Fruit fly (Drosophila melanogaster) whole organism, wandering third instar larva: ENCODE measurements around the gene CG18063.

Experiments used
- Abd-B ChIP-seq: fragments of >200 bp; optimal IDR thresholded peaks from 2 replicates; lab custom pipeline; 2017; ENCODE audit warnings: missing biosample characterization, missing genetic modification characterization
- CG9705 ChIP-seq: fragments of 200-800 bp; sonication (Bioruptor generic); optimal IDR thresholded peaks from 2 replicates; lab custom pipeline; 2018; ENCODE audit warnings: missing biosample characterization, mild to moderate bottlenecking, missing genetic modification characterization
- CrebA ChIP-seq: fragments of 200-800 bp; sonication (Bioruptor generic); optimal IDR thresholded peaks from 2 replicates; lab custom pipeline; 2016; ENCODE audit warnings: missing biosample characterization, mild to moderate bottlenecking, missing genetic modification characterization, borderline replicate concordance
- Dfd ChIP-seq: fragments of >200 bp; optimal IDR thresholded peaks from 2 replicates; lab custom pipeline; 2017; ENCODE audit warnings: missing biosample characterization, missing genetic modification characterization
- Dif ChIP-seq: fragments of 200-275, 200-300 bp; sonication (Bioruptor generic); optimal IDR thresholded peaks from 2 replicates; lab custom pipeline; 2018; ENCODE audit warnings: missing biosample characterization, missing genetic modification characterization; ENCODE audit not compliant: partially characterized antibody
- GATAd ChIP-seq: sonication (Bioruptor generic); optimal IDR thresholded peaks from 2 replicates; lab custom pipeline; 2016; ENCODE audit warnings: missing biosample characterization, missing genetic modification characterization
- HLH106 ChIP-seq: fragments of 200-800 bp; optimal IDR thresholded peaks from 3 replicates; lab custom pipeline; 2019; ENCODE audit warnings: missing biosample characterization, mild to moderate bottlenecking, missing genetic modification characterization, moderate library complexity
- Hnf4 ChIP-seq: fragments of 200-800 bp; sonication (Bioruptor generic); optimal IDR thresholded peaks from 2 replicates; lab custom pipeline; 2016; ENCODE audit warnings: missing biosample characterization, mild to moderate bottlenecking, missing genetic modification characterization
- Hr78 ChIP-seq: fragments of >200 bp; optimal IDR thresholded peaks from 2 replicates; lab custom pipeline; 2017; ENCODE audit warnings: missing biosample characterization, missing genetic modification characterization
- Hr83 ChIP-seq: fragments of 200-300 bp; sonication (Bioruptor generic); optimal IDR thresholded peaks from 2 replicates; lab custom pipeline; 2016; ENCODE audit warnings: missing biosample characterization, mild to moderate bottlenecking, missing genetic modification characterization, moderate library complexity; ENCODE audit not compliant: poor library complexity, severe bottlenecking
- Jra ChIP-seq: sonication (Bioruptor generic); optimal IDR thresholded peaks from 2 replicates; lab custom pipeline; 2016; ENCODE audit warnings: missing biosample characterization, missing genetic modification characterization
- Myc ChIP-seq: fragments of >200 bp; optimal IDR thresholded peaks from 2 replicates; lab custom pipeline; 2017
- N ChIP-seq: fragments of >200 bp; optimal IDR thresholded peaks from 2 replicates; lab custom pipeline; 2018; ENCODE audit warnings: missing biosample characterization, missing external identifiers, missing genetic modification characterization
- OdsH ChIP-seq: fragments of 200-800 bp; sonication (Bioruptor generic); optimal IDR thresholded peaks from 2 replicates; lab custom pipeline; 2016; ENCODE audit warnings: missing biosample characterization, mild to moderate bottlenecking, missing genetic modification characterization
- Rel ChIP-seq, 2 experiments: fragments of 200-800 bp; sonication (Bioruptor generic) in 1 of 2; optimal IDR thresholded peaks; 2 replicates in 1 of 2; 3 replicates in 1 of 2; lab custom pipeline; 2016 to 2019; ENCODE audit warnings: mild to moderate bottlenecking in 2 of 2, missing biosample characterization in 2 of 2, missing genetic modification characterization in 2 of 2, moderate library complexity in 1 of 2
- Sp1 ChIP-seq: fragments of 200-800 bp; sonication (Bioruptor generic); optimal IDR thresholded peaks from 3 replicates; lab custom pipeline; 2019; ENCODE audit warnings: missing biosample characterization, mild to moderate bottlenecking, missing genetic modification characterization, moderate library complexity
- Vsx2 ChIP-seq: fragments of 200-300, 225-300 bp; sonication (Bioruptor generic); optimal IDR thresholded peaks from 2 replicates; lab custom pipeline; 2018; ENCODE audit warnings: missing biosample characterization, missing genetic modification characterization; ENCODE audit not compliant: partially characterized antibody
- br ChIP-seq: fragments of 200-800 bp; sonication (Bioruptor generic); optimal IDR thresholded peaks from 2 replicates; lab custom pipeline; 2016; ENCODE audit warnings: missing biosample characterization, missing genetic modification characterization
- dl ChIP-seq, 2 experiments: fragments of 175-275, 200-275 bp in 1 of 2; fragments of 200-275 bp in 1 of 2; sonication (Bioruptor generic); optimal IDR thresholded peaks; lab custom pipeline; 2018; ENCODE audit warnings: mild to moderate bottlenecking in 2 of 2, missing biosample characterization in 2 of 2, missing genetic modification characterization in 2 of 2, moderate library complexity in 2 of 2; ENCODE audit not compliant: partially characterized antibody in 2 of 2, insufficient read depth in 1 of 2
- dmrt93B ChIP-seq: fragments of 200-800 bp; sonication (Bioruptor generic); optimal IDR thresholded peaks from 2 replicates; lab custom pipeline; 2018; ENCODE audit warnings: missing biosample characterization, mild to moderate bottlenecking, missing genetic modification characterization
- dsf ChIP-seq: sonication (Bioruptor generic); optimal IDR thresholded peaks from 2 replicates; lab custom pipeline; 2016; ENCODE audit warnings: missing biosample characterization, missing genetic modification characterization, borderline replicate concordance
- foxo ChIP-seq, 2 experiments: fragments of 200-800 bp; sonication (Bioruptor generic); optimal IDR thresholded peaks; 2 replicates in 1 of 2; 3 replicates in 1 of 2; lab custom pipeline; 2016 to 2017; ENCODE audit warnings: missing biosample characterization in 2 of 2, missing genetic modification characterization in 2 of 2
- fru ChIP-seq: fragments of 200-800 bp; sonication (Bioruptor generic); optimal IDR thresholded peaks from 3 replicates; lab custom pipeline; 2016; ENCODE audit warnings: missing biosample characterization, mild to moderate bottlenecking, missing genetic modification characterization
- lola ChIP-seq: fragments of >200 bp; optimal IDR thresholded peaks from 2 replicates; lab custom pipeline; 2017; ENCODE audit warnings: missing biosample characterization, missing genetic modification characterization
- psq ChIP-seq: fragments of 200-800 bp; sonication (Bioruptor generic); optimal IDR thresholded peaks from 3 replicates; lab custom pipeline; 2017; ENCODE audit warnings: missing biosample characterization, mild to moderate bottlenecking, missing genetic modification characterization, moderate library complexity
- rgr ChIP-seq: fragments of 200-800 bp; sonication (Bioruptor generic); optimal IDR thresholded peaks from 3 replicates; lab custom pipeline; 2016; ENCODE audit warnings: missing biosample characterization, mild to moderate bottlenecking, missing genetic modification characterization
- sage ChIP-seq: fragments of 200-800 bp; sonication (Bioruptor generic); optimal IDR thresholded peaks from 2 replicates; lab custom pipeline; 2016; ENCODE audit warnings: missing biosample characterization, mild to moderate bottlenecking, missing genetic modification characterization
- sv ChIP-seq: fragments of 200-800 bp; sonication (Bioruptor generic); optimal IDR thresholded peaks from 3 replicates; lab custom pipeline; 2016; ENCODE audit warnings: missing biosample characterization, missing genetic modification characterization
- usp ChIP-seq: fragments of >200 bp; optimal IDR thresholded peaks from 2 replicates; lab custom pipeline; 2017; ENCODE audit warnings: missing biosample characterization, missing genetic modification characterization
- woc ChIP-seq: sonication (Bioruptor generic); optimal IDR thresholded peaks from 2 replicates; lab custom pipeline; 2016; ENCODE audit warnings: missing biosample characterization, mild to moderate bottlenecking, missing genetic modification characterization

Gene CG18063

dm6 chr2L:15962335-15962734 lies 4.7 kb downstream of the CG18063 start, which contains the start of gene beat-Ib:
TSS of gene beat-Ib (minus strand) at chr2L:15962435.
- TF ChIP-seq br (GFP tag; lab: Kevin White, UChicago) (no peak), sv (no peak), CG9705 (GFP tag; lab: Kevin White, UChicago) (no peak), sage (GFP tag; lab: Kevin White, UChicago) (no peak), Rel (GFP tag; optimal IDR thresholded peaks at IDR 0.05; lab: Kevin White, UChicago) (no peak), Rel (tag; optimal IDR thresholded peaks at IDR 0.05; lab: Kevin White, UChicago) (no peak), N (GFP tag; lab: Kevin White, UChicago) (no peak), Hr83 (GFP tag; lab: Kevin White, UChicago) (no peak)
- TF ChIP-seq, all 38 proteins: peak for 0

dm6 chr2L:15979186-15979585 lies 21.5 kb downstream of the CG18063 start, which contains the start of gene CG10839:
TSS of gene CG10839 (plus strand) at chr2L:15979486.
- TF ChIP-seq lola (GFP tag; lab: Kevin White, UChicago) (no peak), GATAd (GFP tag; lab: Kevin White, UChicago) (no peak), Vsx2 (GFP tag; lab: Kevin White, UChicago) (no peak), Dfd (GFP tag; lab: Kevin White, UChicago) (no peak), HLH106 (tag; lab: Kevin White, UChicago) (no peak), OdsH (GFP tag; lab: Kevin White, UChicago) (no peak), Myc (no peak), Jra (GFP tag; lab: Kevin White, UChicago) (no peak), dl (GFP tag; optimal IDR thresholded peaks at IDR 0.05; lab: Kevin White, UChicago; ENCODE audit: insufficient read depth in 1 of 2, partially characterized antibody in 2 of 2) (no peak), Hr78 (GFP tag; lab: Kevin White, UChicago) (no peak), Abd-B (no peak), foxo (GFP tag; optimal IDR thresholded peaks at IDR 0.05; lab: Kevin White, UChicago) (no peak), dmrt93B (GFP tag; lab: Kevin White, UChicago) (no peak)

- no peak for TF ChIP-seq Rel (GFP tag; optimal IDR thresholded peaks at IDR 0.05; lab: Kevin White, UChicago)
- no peak for TF ChIP-seq Rel (tag; optimal IDR thresholded peaks at IDR 0.05; lab: Kevin White, UChicago)
- no peak for TF ChIP-seq Hnf4 (GFP tag; lab: Kevin White, UChicago)
- TF ChIP-seq CrebA (GFP tag; lab: Kevin White, UChicago) = no peak
- no peak for TF ChIP-seq dsf (GFP tag; lab: Kevin White, UChicago)
- no peak for TF ChIP-seq usp (GFP tag; lab: Kevin White, UChicago)
- TF ChIP-seq Dif (GFP tag; lab: Kevin White, UChicago) = no peak
- TF ChIP-seq dl (GFP tag; optimal IDR thresholded peaks at IDR 0.05; lab: Kevin White, UChicago; ENCODE audit: insufficient read depth in 1 of 2, partially characterized antibody in 2 of 2) = no peak
- TF ChIP-seq fru (GFP tag; lab: Kevin White, UChicago) = no peak
- TF ChIP-seq Vsx2 (GFP tag; lab: Kevin White, UChicago) = no peak
- no peak for TF ChIP-seq sage (GFP tag; lab: Kevin White, UChicago)
- no peak for TF ChIP-seq rgr (GFP tag; lab: Kevin White, UChicago)
- TF ChIP-seq GATAd (GFP tag; lab: Kevin White, UChicago) = no peak
- TF ChIP-seq dmrt93B (GFP tag; lab: Kevin White, UChicago) = no peak
- TF ChIP-seq psq (GFP tag; lab: Kevin White, UChicago) = no peak
- TF ChIP-seq Hr78 (GFP tag; lab: Kevin White, UChicago) = no peak
- TF ChIP-seq lola (GFP tag; lab: Kevin White, UChicago) = no peak
- no peak for TF ChIP-seq Sp1 (GFP tag; lab: Kevin White, UChicago)
- no peak for TF ChIP-seq woc (GFP tag; lab: Kevin White, UChicago)
- TF ChIP-seq sv = no peak
Measured at dm6 chr2L:16000199-16000598, 42.5 kb downstream of the CG18063 start, which contains the start of gene beat-Ic. TSS of gene beat-Ic (plus strand) at chr2L:16000291.

dm6 chr2L:16003541-16003940 lies 45.9 kb downstream of the CG18063 start, which contains the start of gene CG34167:
TSS of gene CG34167 (minus strand) at chr2L:16003641.
- no peak for TF ChIP-seq GATAd (GFP tag; lab: Kevin White, UChicago)
- no peak for TF ChIP-seq sv
- no peak for TF ChIP-seq psq (GFP tag; lab: Kevin White, UChicago)
- no peak for TF ChIP-seq Dif (GFP tag; lab: Kevin White, UChicago)
- no peak for TF ChIP-seq HLH106 (tag; lab: Kevin White, UChicago)
- no peak for TF ChIP-seq Dfd (GFP tag; lab: Kevin White, UChicago)
- TF ChIP-seq rgr (GFP tag; lab: Kevin White, UChicago) = no peak
- no peak for TF ChIP-seq Vsx2 (GFP tag; lab: Kevin White, UChicago)
- TF ChIP-seq Hr78 (GFP tag; lab: Kevin White, UChicago) = no peak
